Worm (Caenorhabditis elegans): ENCODE data around the gene clec-149.

- no peak for TF ChIP-seq hlh-6 (tag; optimal IDR thresholded peaks at IDR 0.05)
- no peak for TF ChIP-seq rnt-1 (tag; optimal IDR thresholded peaks at IDR 0.05)
Observed at ce11 chrIII:842630-843029, 19.6 kb downstream of the clec-149 start, which contains the start of gene far-8.

All from whole organism, late embryonic.